Worm (Caenorhabditis elegans) whole organism, young adult: ENCODE measurements around the gene sulp-3.

ENCODE experiments used
- B0035.1 ChIP-seq: sonication (generic microtip); optimal IDR thresholded peaks from 2 replicates; lab custom pipeline; 2016; ENCODE audit warnings: missing genetic modification characterization, mild to moderate bottlenecking, missing compliant biosample characterization, missing genotype, missing genetic modification reagents
- B0261.1 ChIP-seq: sonication (generic microtip); optimal IDR thresholded peaks from 2 replicates; lab custom pipeline; 2016; ENCODE audit warnings: mild to moderate bottlenecking, missing genetic modification characterization, moderate library complexity, missing compliant biosample characterization
- F22D6.2 ChIP-seq: sonication (generic microtip); optimal IDR thresholded peaks from 2 replicates; lab custom pipeline; 2016; ENCODE audit warnings: mild to moderate bottlenecking, missing genetic modification characterization, missing compliant biosample characterization
- F39B2.1 ChIP-seq: fragments of 200-800 bp; sonication (Bioruptor generic); IDR thresholded peaks from 2 replicates; pipeline ENCODE4 v1.3.6; 2022; ENCODE audit warnings: missing genetic modification reagents, missing genetic modification characterization, missing compliant biosample characterization
- F49E8.2 ChIP-seq: sonication (generic microtip); optimal IDR thresholded peaks from 3 replicates; lab custom pipeline; 2017; ENCODE audit warnings: missing genetic modification characterization, mild to moderate bottlenecking, missing compliant biosample characterization, antibody characterized with exemption, moderate library complexity; ENCODE audit not compliant: insufficient read depth
- F57A8.1 ChIP-seq: fragments of 200-800 bp; sonication (Bioruptor generic); optimal IDR thresholded peaks from 2 replicates; lab custom pipeline; 2018; ENCODE audit warnings: mild to moderate bottlenecking, missing genetic modification characterization, moderate library complexity, missing compliant biosample characterization
- T07F8.4 ChIP-seq: sonication (generic microtip); optimal IDR thresholded peaks from 2 replicates; lab custom pipeline; 2016; ENCODE audit warnings: mild to moderate bottlenecking, missing genetic modification characterization, moderate library complexity, missing compliant biosample characterization
- Y53G8AR.9 ChIP-seq: fragments of 200-800 bp; sonication (Bioruptor generic); conservative IDR thresholded peaks from 2 replicates; pipeline ENCODE4 v1.3.6; 2022; ENCODE audit warnings: missing genetic modification reagents, missing genetic modification characterization, missing compliant biosample characterization
- ZK185.1 ChIP-seq: sonication (generic microtip); optimal IDR thresholded peaks from 2 replicates; lab custom pipeline; 2016; ENCODE audit warnings: mild to moderate bottlenecking, missing genetic modification characterization, missing compliant biosample characterization; ENCODE audit not compliant: poor library complexity, severe bottlenecking
- akir-1 ChIP-seq: fragments of 200-800 bp; sonication (Bioruptor generic); optimal IDR thresholded peaks from 2 replicates; lab custom pipeline; 2018; ENCODE audit warnings: mild to moderate bottlenecking, missing genetic modification characterization, moderate library complexity, missing compliant biosample characterization
- attf-3 ChIP-seq: fragments of 200-800 bp; sonication (Bioruptor generic); conservative IDR thresholded peaks from 2 replicates; pipeline ENCODE4 v1.3.6; 2022; ENCODE audit warnings: missing genetic modification reagents, missing genetic modification characterization, missing compliant biosample characterization
- attf-6 ChIP-seq: fragments of 200-800 bp; sonication (Bioruptor generic); IDR thresholded peaks from 2 replicates; pipeline ENCODE4 v1.3.6; 2022; ENCODE audit warnings: missing genetic modification reagents, missing genetic modification characterization, missing compliant biosample characterization
- cebp-2 ChIP-seq: fragments of 200-800 bp; sonication (Bioruptor generic); IDR thresholded peaks from 2 replicates; pipeline ENCODE4 v1.3.6; 2022; ENCODE audit warnings: missing genetic modification characterization, missing compliant biosample characterization
- ceh-58 ChIP-seq: fragments of 200-800 bp; sonication (Bioruptor generic); IDR thresholded peaks from 2 replicates; pipeline ENCODE4 v1.3.6; 2022; ENCODE audit warnings: missing genetic modification characterization, missing compliant biosample characterization
- ceh-79 ChIP-seq: sonication (generic microtip); optimal IDR thresholded peaks from 2 replicates; lab custom pipeline; 2017; ENCODE audit warnings: mild to moderate bottlenecking, missing genetic modification characterization, missing compliant biosample characterization
- chd-7 ChIP-seq: sonication (generic microtip); optimal IDR thresholded peaks from 2 replicates; lab custom pipeline; 2016; ENCODE audit warnings: mild to moderate bottlenecking, missing genetic modification characterization, moderate library complexity, missing compliant biosample characterization
- dpff-1 ChIP-seq: sonication (generic microtip); optimal IDR thresholded peaks from 2 replicates; lab custom pipeline; 2017; ENCODE audit warnings: mild to moderate bottlenecking, missing genetic modification characterization, missing compliant biosample characterization
- efl-1 ChIP-seq: fragments of 150-350 bp; optimal IDR thresholded peaks from 2 replicates; lab custom pipeline; 2014; ENCODE audit warnings: missing biosample characterization, missing genetic modification reagents, missing genetic modification characterization
- egl-18 ChIP-seq: fragments of 200-800 bp; sonication (Bioruptor generic); IDR thresholded peaks from 2 replicates; pipeline ENCODE4 v1.3.6; 2022; ENCODE audit warnings: missing genetic modification reagents, missing genetic modification characterization, missing compliant biosample characterization
- ekl-4 ChIP-seq: fragments of 200-800 bp; sonication (Bioruptor generic); IDR thresholded peaks from 2 replicates; pipeline ENCODE4 v1.3.6; 2022; ENCODE audit warnings: missing genetic modification reagents, missing genetic modification characterization, missing compliant biosample characterization
- hlh-12 ChIP-seq: sonication (generic microtip); optimal IDR thresholded peaks from 2 replicates; lab custom pipeline; 2016; ENCODE audit warnings: missing genetic modification characterization, missing compliant biosample characterization
- hlh-26 ChIP-seq: fragments of 200-800 bp; sonication (Bioruptor generic); conservative IDR thresholded peaks from 2 replicates; pipeline ENCODE4 v1.3.6; 2022; ENCODE audit warnings: missing genetic modification reagents, missing genetic modification characterization, missing compliant biosample characterization
- hrde-1 ChIP-seq: sonication (generic microtip); optimal IDR thresholded peaks from 2 replicates; lab custom pipeline; 2016; ENCODE audit warnings: missing genetic modification characterization, mild to moderate bottlenecking, missing compliant biosample characterization, moderate library complexity, missing genotype, missing genetic modification reagents, borderline replicate concordance
- hsf-1 ChIP-seq: fragments of 200-800 bp; sonication (Bioruptor generic); IDR thresholded peaks from 2 replicates; pipeline ENCODE4 v1.3.6; 2022; ENCODE audit warnings: missing genetic modification reagents, missing genetic modification characterization, missing compliant biosample characterization
- lin-26 ChIP-seq: fragments of 200-800 bp; sonication (Bioruptor generic); IDR thresholded peaks from 2 replicates; pipeline ENCODE4 v1.3.6; 2022; ENCODE audit warnings: missing genetic modification reagents, missing genetic modification characterization, missing compliant biosample characterization
- lin-35 ChIP-seq, 3 experiments: fragments of 150-350 bp in 2 of 3; sonication (generic microtip) in 1 of 3; optimal IDR thresholded peaks; 2 replicates each; lab custom pipeline; 2014 to 2018; ENCODE audit warnings: missing biosample characterization in 3 of 3, missing genetic modification characterization in 3 of 3, missing genetic modification reagents in 3 of 3
- lin-40 ChIP-seq: sonication (generic microtip); optimal IDR thresholded peaks from 2 replicates; lab custom pipeline; 2016; ENCODE audit warnings: missing genetic modification characterization, mild to moderate bottlenecking, missing compliant biosample characterization, missing genotype, missing genetic modification reagents
- lin-54 ChIP-seq: fragments of 200-800 bp; sonication (Bioruptor generic); optimal IDR thresholded peaks from 2 replicates; lab custom pipeline; 2018; ENCODE audit warnings: mild to moderate bottlenecking, missing genetic modification characterization, missing compliant biosample characterization
- madf-10 ChIP-seq: sonication (generic microtip); optimal IDR thresholded peaks from 2 replicates; lab custom pipeline; 2016; ENCODE audit warnings: mild to moderate bottlenecking, missing genetic modification characterization, missing compliant biosample characterization
- madf-6 ChIP-seq: fragments of 200-800 bp; sonication (Bioruptor generic); IDR thresholded peaks from 2 replicates; pipeline ENCODE4 v1.3.6; 2022; ENCODE audit warnings: missing genetic modification reagents, missing genetic modification characterization, missing compliant biosample characterization
- mxl-1 ChIP-seq: sonication (generic microtip); optimal IDR thresholded peaks from 2 replicates; lab custom pipeline; 2016; ENCODE audit warnings: missing genetic modification characterization, missing compliant biosample characterization
- nfya-1 ChIP-seq: sonication (generic microtip); optimal IDR thresholded peaks from 2 replicates; lab custom pipeline; 2017; ENCODE audit warnings: antibody characterized with exemption, missing compliant biosample characterization, missing genetic modification characterization, borderline replicate concordance; ENCODE audit not compliant: insufficient read depth
- nfya-2 ChIP-seq: fragments of 200-800 bp; sonication (Bioruptor generic); IDR thresholded peaks from 2 replicates; pipeline ENCODE4 v1.3.6; 2022; ENCODE audit warnings: missing genetic modification reagents, missing genetic modification characterization, missing compliant biosample characterization
- pbrm-1 ChIP-seq: fragments of 200-800 bp; sonication (Bioruptor generic); IDR thresholded peaks from 2 replicates; pipeline ENCODE4 v1.3.6; 2022; ENCODE audit warnings: missing genetic modification reagents, missing genetic modification characterization, missing compliant biosample characterization
- pha-4 ChIP-seq: fragments of 150-350 bp; sonication (generic microtip); optimal IDR thresholded peaks from 2 replicates; lab custom pipeline; 2014; ENCODE audit warnings: missing biosample characterization, missing genetic modification reagents, missing genetic modification characterization
- rcor-1 ChIP-seq: fragments of 200-800 bp; sonication (Bioruptor generic); IDR thresholded peaks from 2 replicates; pipeline ENCODE4 v1.3.6; 2022; ENCODE audit warnings: missing genetic modification reagents, missing genetic modification characterization, missing compliant biosample characterization
- sdz-38 ChIP-seq: sonication (generic microtip); optimal IDR thresholded peaks from 2 replicates; lab custom pipeline; 2016; ENCODE audit warnings: missing genotype, missing genetic modification characterization, missing compliant biosample characterization
- snpc-1.1 ChIP-seq: sonication (generic microtip); optimal IDR thresholded peaks from 2 replicates; lab custom pipeline; 2017; ENCODE audit warnings: missing genetic modification characterization, mild to moderate bottlenecking, missing compliant biosample characterization, antibody characterized with exemption, moderate library complexity, missing genotype, missing genetic modification reagents; ENCODE audit not compliant: insufficient read depth
- snpc-1.3 ChIP-seq: sonication (generic microtip); optimal IDR thresholded peaks from 2 replicates; lab custom pipeline; 2017; ENCODE audit warnings: missing genetic modification characterization, mild to moderate bottlenecking, missing compliant biosample characterization, antibody characterized with exemption, moderate library complexity, missing genotype, missing genetic modification reagents; ENCODE audit not compliant: insufficient read depth
- snpc-4 ChIP-seq, 5 experiments: fragments of 150-350 bp in 1 of 5; sonication (generic microtip) in 4 of 5; optimal IDR thresholded peaks; 2 replicates each; lab custom pipeline; 2014 to 2018; ENCODE audit warnings: missing genetic modification characterization in 5 of 5, missing biosample characterization in 3 of 5, antibody characterized with exemption in 2 of 5, mild to moderate bottlenecking in 2 of 5, missing compliant biosample characterization in 2 of 5, missing genotype in 2 of 5, moderate library complexity in 2 of 5, missing genetic modification reagents in 1 of 5
- unc-62 ChIP-seq: fragments of 150-350 bp; optimal IDR thresholded peaks from 2 replicates; lab custom pipeline; 2014; ENCODE audit warnings: missing biosample characterization, missing genetic modification reagents, missing genetic modification characterization
- xnd-1 ChIP-seq: sonication (generic microtip); optimal IDR thresholded peaks from 2 replicates; lab custom pipeline; 2016; ENCODE audit warnings: missing genotype, missing genetic modification reagents, missing genetic modification characterization, missing compliant biosample characterization
- ztf-18 ChIP-seq: sonication (generic microtip); optimal IDR thresholded peaks from 2 replicates; lab custom pipeline; 2016; ENCODE audit warnings: missing genotype, mild to moderate bottlenecking, missing genetic modification characterization, missing compliant biosample characterization
- ztf-22 ChIP-seq: fragments of 200-800 bp; sonication (Bioruptor generic); optimal IDR thresholded peaks from 2 replicates; lab custom pipeline; 2018; ENCODE audit warnings: mild to moderate bottlenecking, missing genetic modification characterization, moderate library complexity, missing compliant biosample characterization
- ztf-25 ChIP-seq: fragments of 200-800 bp; sonication (Bioruptor generic); IDR thresholded peaks from 2 replicates; pipeline ENCODE4 v1.3.6; 2022; ENCODE audit warnings: missing genetic modification reagents, missing genetic modification characterization, missing compliant biosample characterization
- ztf-26 ChIP-seq: sonication (generic microtip); optimal IDR thresholded peaks from 2 replicates; lab custom pipeline; 2017; ENCODE audit warnings: missing genetic modification characterization, missing compliant biosample characterization
- ztf-3 ChIP-seq: fragments of 200-800 bp; sonication (Bioruptor generic); optimal IDR thresholded peaks from 2 replicates; lab custom pipeline; 2018; ENCODE audit warnings: mild to moderate bottlenecking, missing genetic modification characterization, missing compliant biosample characterization

The sulp-3 gene

DNA sequence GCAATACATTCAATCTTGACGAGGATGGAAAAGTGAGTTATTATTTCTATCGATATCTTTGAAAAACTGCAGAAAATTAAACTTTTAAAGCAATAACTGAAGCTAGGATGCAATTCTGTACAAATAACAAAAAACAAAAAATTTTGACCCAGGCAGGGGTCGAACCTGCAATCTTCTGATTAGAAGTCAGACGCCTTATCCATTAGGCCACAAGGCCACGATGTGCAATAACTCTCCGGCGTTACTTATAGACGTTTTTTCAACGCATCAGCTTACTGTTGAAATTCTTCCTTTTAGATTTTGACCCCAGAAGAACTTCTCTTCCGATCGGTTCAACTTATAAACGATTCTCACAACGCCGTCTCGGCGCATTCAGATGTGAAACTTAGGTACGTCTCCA is 26.5 kb downstream of the sulp-3 start (continued):
- TF ChIP-seq xnd-1: no peak
- no peak for TF ChIP-seq snpc-1.3
- TF ChIP-seq hlh-12: no peak
- no peak for TF ChIP-seq mxl-1 (tag; lab: Kevin White, UChicago)
- peak; percentile 59 for TF ChIP-seq madf-10 (tag; lab: Kevin White, UChicago)
- TF ChIP-seq lin-40: no peak
- no peak for TF ChIP-seq B0035.1
- TF ChIP-seq hlh-26 (GFP tag; lab: Robert Waterston, UW): no peak
- 0 out of 2 replicates have a peak, but pooled peaks have one; percentile 30 for TF ChIP-seq F39B2.1 (GFP tag; lab: Robert Waterston, UW)
- TF ChIP-seq ztf-18 (tag; lab: Kevin White, UChicago): peak; percentile 46
- peak; percentile 89 for TF ChIP-seq lin-26
- TF ChIP-seq cebp-2 (GFP tag; lab: Robert Waterston, UW): no peak
- TF ChIP-seq snpc-4 (GFP tag; optimal IDR thresholded peaks at IDR 0.05; lab: Kevin White, UChicago): peak; percentile 65
- peak in 2 of 4 experiments; percentile 44 to 61 for TF ChIP-seq snpc-4 (tag; optimal IDR thresholded peaks at IDR 0.05; lab: Kevin White, UChicago)
- no peak for TF ChIP-seq sdz-38 (tag; lab: Kevin White, UChicago)
- peak; percentile 49; the same call in 1 of the 2 replicates for TF ChIP-seq madf-6 (GFP tag; lab: Robert Waterston, UW)
- TF ChIP-seq rcor-1 (GFP tag; lab: Robert Waterston, UW): 0 out of 2 replicates have a peak, but pooled peaks have one; percentile 22
- TF ChIP-seq hsf-1 (GFP tag; lab: Robert Waterston, UW): no peak
- TF ChIP-seq F22D6.2: no peak
- 0 out of 2 replicates have a peak, but pooled peaks have one; percentile 16 for TF ChIP-seq Y53G8AR.9 (GFP tag; lab: Robert Waterston, UW)
- TF ChIP-seq snpc-1.1: no peak
- no peak for TF ChIP-seq egl-18 (GFP tag; lab: Robert Waterston, UW)
- TF ChIP-seq akir-1 (GFP tag; lab: Kevin White, UChicago): no peak
- TF ChIP-seq attf-3 (GFP tag; lab: Robert Waterston, UW): 0 out of 2 replicates have a peak, but pooled peaks have one; percentile 23
- TF ChIP-seq pbrm-1 (GFP tag; lab: Robert Waterston, UW): peak; percentile 89
- TF ChIP-seq efl-1: no peak
- no peak for TF ChIP-seq ztf-3 (GFP tag; lab: Kevin White, UChicago)
- no peak for TF ChIP-seq F57A8.1
- no peak for TF ChIP-seq chd-7
- TF ChIP-seq nfya-2 (GFP tag; lab: Robert Waterston, UW): no peak
- TF ChIP-seq B0261.1: peak; percentile 89
- TF ChIP-seq ztf-25: no peak
- TF ChIP-seq ceh-79 (tag; lab: Kevin White, UChicago): no peak
- no peak for TF ChIP-seq ztf-26 (tag; lab: Kevin White, UChicago)
- peak; percentile 27; the same call in 1 of the 2 replicates for TF ChIP-seq attf-6 (GFP tag; lab: Robert Waterston, UW)
- TF ChIP-seq dpff-1 (tag; lab: Kevin White, UChicago): no peak
- TF ChIP-seq lin-54 (GFP tag; lab: Kevin White, UChicago): peak; percentile 24
- no peak for TF ChIP-seq ceh-58 (GFP tag; lab: Robert Waterston, UW)
- peak; percentile 64 for TF ChIP-seq ZK185.1 (tag; lab: Kevin White, UChicago)
- peak; percentile 28; the same call in 1 of the 2 replicates for TF ChIP-seq ekl-4 (GFP tag; lab: Robert Waterston, UW)
- peak; percentile 43 for TF ChIP-seq T07F8.4 (tag; lab: Kevin White, UChicago)
- TF ChIP-seq unc-62 (GFP tag; lab: Kevin White, UChicago): no peak
- peak; percentile 52 for TF ChIP-seq hrde-1
- TF ChIP-seq lin-35 (GFP tag; optimal IDR thresholded peaks at IDR 0.05; lab: Kevin White, UChicago): no peak
- TF ChIP-seq pha-4: no peak
- no peak for TF ChIP-seq ztf-22
- no peak for TF ChIP-seq F49E8.2 (tag; lab: Kevin White, UChicago)
- no peak for TF ChIP-seq nfya-1
